Worm (Caenorhabditis elegans): Measurements from ENCODE around the gene grl-6.

grl-6 gene

ce11 chrX:6412575-6412974 is 38.2 kb downstream of the grl-6 start, which contains the start of gene T22E5.1:
TSS of gene T22E5.1 (plus strand) at chrX:6412875.
- TF ChIP-seq madf-2 (tag; optimal IDR thresholded peaks at IDR 0.05) (no peak), unc-55 (GFP tag; optimal IDR thresholded peaks at IDR 0.05) (no peak), lim-6 (tag; optimal IDR thresholded peaks at IDR 0.05) (no peak), hlh-13 (GFP tag; optimal IDR thresholded peaks at IDR 0.05) (no peak), dve-1 (tag; optimal IDR thresholded peaks at IDR 0.05) (no peak), gmeb-2 (tag; optimal IDR thresholded peaks at IDR 0.05) (no peak), fkh-10 (GFP tag; optimal IDR thresholded peaks at IDR 0.05) (no peak), tbx-2 (tag; optimal IDR thresholded peaks at IDR 0.05) (no peak), npax-4 (tag; optimal IDR thresholded peaks at IDR 0.05) (no peak), pat-9 (tag; optimal IDR thresholded peaks at IDR 0.05) (no peak), sdc-2 (tag; optimal IDR thresholded peaks at IDR 0.05) (no peak), ahr-1 (tag; optimal IDR thresholded peaks at IDR 0.05) (no peak), ceh-9 (tag; optimal IDR thresholded peaks at IDR 0.05) (no peak), che-1 (tag; optimal IDR thresholded peaks at IDR 0.05) (no peak), ref-2 (tag; optimal IDR thresholded peaks at IDR 0.05) (no peak), ceh-6 (GFP tag; optimal IDR thresholded peaks at IDR 0.05) (no peak)

DNA sequence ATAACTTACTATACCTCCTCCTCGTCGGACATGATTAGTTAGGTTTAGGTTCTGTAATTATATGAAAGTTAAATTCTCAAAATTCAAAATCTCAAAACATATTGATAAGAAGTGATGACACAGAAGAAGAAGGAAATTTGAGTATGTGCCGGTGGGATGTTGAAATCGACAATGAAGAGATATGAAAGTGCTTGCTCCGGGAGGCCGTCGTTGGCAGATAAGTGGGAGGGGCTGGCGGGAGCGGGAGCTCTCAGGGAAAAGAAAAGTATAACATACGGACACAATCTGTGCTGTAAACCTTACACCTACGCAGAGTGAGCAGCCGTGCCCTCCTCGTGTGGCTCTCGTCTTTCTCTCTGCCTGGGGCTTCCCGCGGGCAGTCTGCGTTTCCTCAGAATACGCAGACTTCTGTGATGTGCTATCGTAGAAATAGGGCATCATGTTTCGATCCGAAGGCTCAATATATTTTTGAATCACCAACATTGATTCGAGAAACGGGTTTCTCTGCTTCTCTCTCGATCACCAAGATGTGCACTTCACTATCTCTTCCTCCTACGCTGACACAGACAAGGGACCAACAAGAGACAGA is 40.5 kb downstream of the grl-6 start, which contains the start of gene mup-2:
Gene mup-2 (minus strand): TSS at position 51 of the 589 bp plus-strand sequence.
- TF ChIP-seq ceh-14 (tag; optimal IDR thresholded peaks at IDR 0.05) (peak; percentile 24), F13H6.1 (tag; optimal IDR thresholded peaks at IDR 0.05) (peak; percentile 15), pat-9 (tag; optimal IDR thresholded peaks at IDR 0.05) (peak; percentile 45), hlh-8 (tag; optimal IDR thresholded peaks at IDR 0.05) (peak; percentile 45), T23F11.4 (GFP tag; optimal IDR thresholded peaks at IDR 0.05) (no peak), syd-9 (tag; optimal IDR thresholded peaks at IDR 0.05) (peak; percentile 32), ceh-18 (tag; optimal IDR thresholded peaks at IDR 0.05) (peak; percentile 89), ztf-16 (tag; optimal IDR thresholded peaks at IDR 0.05) (no peak), rnt-1 (tag; optimal IDR thresholded peaks at IDR 0.05) (peak; percentile 43), ceh-34 (tag; optimal IDR thresholded peaks at IDR 0.05) (peak; percentile 74), nfya-1 (tag; optimal IDR thresholded peaks at IDR 0.05) (peak; percentile 19), eyg-1 (tag; optimal IDR thresholded peaks at IDR 0.05) (no peak), ahr-1 (tag; optimal IDR thresholded peaks at IDR 0.05) (no peak)

ce11 chrX:6408713-6409112 is 42.0 kb downstream of the grl-6 start:
- TF ChIP-seq ceh-31 (tag; optimal IDR thresholded peaks at IDR 0.05) (no peak), ceh-9 (tag; optimal IDR thresholded peaks at IDR 0.05) (no peak), ceh-34 (tag; optimal IDR thresholded peaks at IDR 0.05) (no peak), tbx-2 (tag; optimal IDR thresholded peaks at IDR 0.05) (no peak), fkh-6 (tag; optimal IDR thresholded peaks at IDR 0.05) (no peak), fax-1 (tag; optimal IDR thresholded peaks at IDR 0.05) (no peak), lim-6 (tag; optimal IDR thresholded peaks at IDR 0.05) (no peak), T23F11.4 (GFP tag; optimal IDR thresholded peaks at IDR 0.05) (no peak), tbx-7 (tag; optimal IDR thresholded peaks at IDR 0.05) (no peak), ceh-48 (tag; optimal IDR thresholded peaks at IDR 0.05) (no peak)

ce11 chrX:6408286-6408685 is 42.5 kb downstream of the grl-6 start:
- no peak for TF ChIP-seq lim-6 (tag; optimal IDR thresholded peaks at IDR 0.05)
- no peak for TF ChIP-seq tbx-7 (tag; optimal IDR thresholded peaks at IDR 0.05)
- TF ChIP-seq elt-2 (tag; optimal IDR thresholded peaks at IDR 0.05) = peak; percentile 28

DNA sequence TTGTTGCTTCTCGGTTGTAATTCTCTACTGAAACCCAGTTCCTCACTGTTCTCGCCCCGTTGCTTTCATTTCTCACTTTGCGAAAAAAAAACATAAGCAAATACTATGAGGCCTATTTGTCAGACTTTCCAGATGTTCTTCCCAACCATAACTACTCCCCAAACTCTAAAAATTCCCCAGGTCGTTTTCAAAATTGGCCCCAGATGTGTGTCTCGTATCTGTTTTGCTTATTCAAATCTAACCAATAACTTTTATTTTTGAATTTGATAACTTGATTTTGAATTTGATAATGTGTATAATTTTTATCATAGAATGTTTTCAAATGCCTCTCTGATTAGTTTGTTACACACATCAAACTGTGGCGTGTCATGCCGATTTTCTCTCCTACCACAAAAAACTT is 42.9 kb downstream of the grl-6 start:
- no peak for TF ChIP-seq odd-2 (tag; optimal IDR thresholded peaks at IDR 0.05)
- TF ChIP-seq tbx-2 (tag; optimal IDR thresholded peaks at IDR 0.05) = no peak
- TF ChIP-seq sox-2 (GFP tag; IDR thresholded peaks at IDR 0.05) = no peak
- TF ChIP-seq ttx-3 (tag; optimal IDR thresholded peaks at IDR 0.05) = no peak
- no peak for TF ChIP-seq ceh-14 (tag; optimal IDR thresholded peaks at IDR 0.05)
- no peak for TF ChIP-seq nhr-232 (tag; optimal IDR thresholded peaks at IDR 0.05)
- TF ChIP-seq ets-4 (tag; optimal IDR thresholded peaks at IDR 0.05) = no peak
- no peak for TF ChIP-seq sox-4 (tag; optimal IDR thresholded peaks at IDR 0.05)
- no peak for TF ChIP-seq unc-55 (GFP tag; optimal IDR thresholded peaks at IDR 0.05)
- TF ChIP-seq hlh-13 (GFP tag; optimal IDR thresholded peaks at IDR 0.05) = no peak
- no peak for TF ChIP-seq unc-3 (GFP tag; conservative IDR thresholded peaks at IDR 0.05)
- TF ChIP-seq unc-3 (tag; optimal IDR thresholded peaks at IDR 0.05) = no peak
- no peak for TF ChIP-seq dve-1 (tag; optimal IDR thresholded peaks at IDR 0.05)
- no peak for TF ChIP-seq hlh-15 (tag; optimal IDR thresholded peaks at IDR 0.05)

Measured in whole organism, late embryonic.